Worm (Caenorhabditis elegans) whole organism, mixed stage, embryonic: ENCODE data around the gene twk-4.

ENCODE experiments used
- blmp-1 ChIP-seq: fragments of 150-350 bp; optimal IDR thresholded peaks from 2 replicates; lab custom pipeline; 2014; ENCODE audit warnings: missing biosample characterization, missing genetic modification characterization
- ces-1 ChIP-seq: fragments of 150-350 bp; optimal IDR thresholded peaks from 2 replicates; lab custom pipeline; 2014; ENCODE audit warnings: missing biosample characterization, missing genetic modification reagents, missing genetic modification characterization
- elt-3 ChIP-seq: fragments of 150-350 bp; optimal IDR thresholded peaks from 2 replicates; lab custom pipeline; 2014; ENCODE audit warnings: missing biosample characterization, missing genetic modification characterization
- lin-13 ChIP-seq: fragments of 150-350 bp; optimal IDR thresholded peaks from 2 replicates; lab custom pipeline; 2014; ENCODE audit warnings: missing biosample characterization, missing genetic modification characterization
- lsy-2 ChIP-seq: fragments of 150-350 bp; optimal IDR thresholded peaks from 2 replicates; lab custom pipeline; 2014; ENCODE audit warnings: missing biosample characterization, missing genetic modification characterization
- mep-1 ChIP-seq: fragments of 150-350 bp; optimal IDR thresholded peaks from 2 replicates; lab custom pipeline; 2017; ENCODE audit warnings: missing biosample characterization, missing genetic modification reagents, missing genetic modification characterization, inconsistent platforms
- nhr-12 ChIP-seq: fragments of 150-350 bp; optimal IDR thresholded peaks from 2 replicates; lab custom pipeline; 2014; ENCODE audit warnings: missing biosample characterization, missing genetic modification characterization
- sem-2 ChIP-seq: fragments of 200-800 bp; sonication (Bioruptor generic); optimal IDR thresholded peaks from 2 replicates; lab custom pipeline; 2018; ENCODE audit warnings: mild to moderate bottlenecking, missing genetic modification characterization, missing compliant biosample characterization
- snpc-4 ChIP-seq: fragments of 150-350 bp; optimal IDR thresholded peaks from 2 replicates; lab custom pipeline; 2014; ENCODE audit warnings: missing biosample characterization, missing genetic modification characterization
- unc-39 ChIP-seq: fragments of 150-350 bp; optimal IDR thresholded peaks from 2 replicates; lab custom pipeline; 2014; ENCODE audit warnings: missing biosample characterization, missing genetic modification characterization
- ztf-11 ChIP-seq: fragments of 150-350 bp; optimal IDR thresholded peaks from 2 replicates; lab custom pipeline; 2014; ENCODE audit warnings: missing biosample characterization, missing genetic modification characterization

DNA sequence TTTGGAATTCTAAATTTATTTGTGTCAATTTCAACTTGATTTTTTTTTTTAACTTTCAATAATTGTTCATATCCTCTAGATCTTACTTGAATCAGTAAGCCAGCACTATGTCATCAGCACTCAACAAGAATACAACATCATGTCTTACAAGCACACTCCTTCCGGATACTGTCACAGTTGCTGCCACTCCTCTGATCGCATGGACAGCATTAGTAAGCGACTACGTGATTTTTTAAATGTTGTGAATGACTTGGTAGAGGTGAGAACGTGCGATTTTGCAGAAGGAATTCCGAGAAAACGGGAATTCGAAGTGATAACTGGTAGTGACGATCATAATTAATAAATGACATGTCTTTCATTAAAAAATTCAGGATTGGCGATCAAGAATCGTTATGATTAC lies 36.1 kb downstream of the twk-4 start, which contains the start of gene oac-54:
- TF ChIP-seq ztf-11 (tag; lab: Kevin White, UChicago) = no peak
- TF ChIP-seq sem-2 (GFP tag; lab: Kevin White, UChicago) = no peak
- TF ChIP-seq nhr-12 = no peak
- TF ChIP-seq ces-1 = no peak
- TF ChIP-seq snpc-4 (tag; lab: Kevin White, UChicago) = no peak
- TF ChIP-seq lsy-2 = no peak
- no peak for TF ChIP-seq lin-13
- no peak for TF ChIP-seq mep-1 (tag; lab: Kevin White, UChicago)
- no peak for TF ChIP-seq elt-3
- no peak for TF ChIP-seq blmp-1 (tag; lab: Kevin White, UChicago)
- TF ChIP-seq unc-39 = no peak
